Worm (Caenorhabditis elegans) whole organism, L4/young adult: ENCODE data around the gene lab-2.

Experiments
- W03F9.2 ChIP-seq: fragments of 150-350 bp; optimal IDR thresholded peaks from 2 replicates; lab custom pipeline; 2014; ENCODE audit warnings: missing biosample characterization, missing genetic modification characterization
- dao-5 ChIP-seq: sonication (generic microtip); optimal IDR thresholded peaks from 2 replicates; lab custom pipeline; 2016; ENCODE audit warnings: missing genotype, missing genetic modification characterization, moderate library complexity, missing compliant biosample characterization
- him-1 ChIP-seq: sonication (generic microtip); optimal IDR thresholded peaks from 2 replicates; lab custom pipeline; 2016; ENCODE audit warnings: missing genotype, missing genetic modification reagents, missing genetic modification characterization, missing compliant biosample characterization

DNA sequence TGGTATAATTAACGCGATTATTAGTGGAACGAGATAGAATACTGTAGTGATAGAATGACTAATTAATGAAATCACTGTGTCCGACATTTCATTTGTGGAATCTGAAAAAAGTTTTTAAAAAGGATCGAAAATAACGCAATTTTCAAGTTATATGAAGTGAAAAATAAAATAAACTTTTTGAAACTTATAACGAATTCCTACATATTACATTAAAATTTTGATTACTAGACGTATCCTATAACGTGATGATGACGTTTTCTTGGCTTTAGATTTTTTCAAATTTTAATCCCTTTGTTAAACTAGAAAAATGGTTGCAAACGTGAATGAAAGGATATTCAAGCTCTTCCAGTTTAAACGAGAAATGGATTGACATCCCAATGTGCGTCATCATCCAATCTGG lies 38.9 kb downstream of the lab-2 start, which contains the start of gene algn-11:
- TF ChIP-seq W03F9.2 (tag; lab: Kevin White, UChicago) (no peak), him-1 (tag; lab: Kevin White, UChicago) (no peak), dao-5 (no peak)
